Worm (Caenorhabditis elegans): ENCODE data around the gene T05C7.8.

- TF ChIP-seq nfya-1 (tag; optimal IDR thresholded peaks at IDR 0.05), result no peak
- no peak for TF ChIP-seq nhr-11 (tag; optimal IDR thresholded peaks at IDR 0.05)
- TF ChIP-seq ceh-31 (tag; optimal IDR thresholded peaks at IDR 0.05), result no peak
- no peak for TF ChIP-seq ceh-19 (GFP tag; optimal IDR thresholded peaks at IDR 0.05)
- TF ChIP-seq npax-4 (tag; optimal IDR thresholded peaks at IDR 0.05), result no peak
- TF ChIP-seq ceh-34 (tag; optimal IDR thresholded peaks at IDR 0.05), result no peak
- no peak for TF ChIP-seq ttx-3 (tag; optimal IDR thresholded peaks at IDR 0.05)
- TF ChIP-seq K09A11.1 (tag; optimal IDR thresholded peaks at IDR 0.05; ENCODE audit: insufficient read depth), result no peak
- no peak for TF ChIP-seq unc-55 (GFP tag; optimal IDR thresholded peaks at IDR 0.05)
- TF ChIP-seq dmd-4 (tag; optimal IDR thresholded peaks at IDR 0.05; ENCODE audit: borderline replicate concordance), result no peak
- no peak for TF ChIP-seq unc-3 (GFP tag; conservative IDR thresholded peaks at IDR 0.05)
- no peak for TF ChIP-seq unc-3 (tag; optimal IDR thresholded peaks at IDR 0.05)
- no peak for TF ChIP-seq ahr-1 (tag; optimal IDR thresholded peaks at IDR 0.05)
Observed at ce11 chrIV:91680-92079, 15.5 kb downstream of the T05C7.8 start, which contains the start of gene tpa-1.
